Worm (Caenorhabditis elegans) whole organism, mixed stage, embryonic: ENCODE measurements around the gene T03F6.3.

ENCODE experiments used
- M03D4.4 ChIP-seq: sonication (generic microtip); optimal IDR thresholded peaks from 2 replicates; lab custom pipeline; 2017; ENCODE audit warnings: mild to moderate bottlenecking, missing genetic modification characterization, missing compliant biosample characterization
- blmp-1 ChIP-seq: fragments of 150-350 bp; optimal IDR thresholded peaks from 2 replicates; lab custom pipeline; 2014; ENCODE audit warnings: missing biosample characterization, missing genetic modification characterization
- ceh-43 ChIP-seq: fragments of 200-800 bp; sonication (Bioruptor generic); optimal IDR thresholded peaks from 2 replicates; lab custom pipeline; 2018; ENCODE audit warnings: mild to moderate bottlenecking, missing genetic modification characterization, moderate library complexity, missing compliant biosample characterization
- ces-1 ChIP-seq: fragments of 150-350 bp; optimal IDR thresholded peaks from 2 replicates; lab custom pipeline; 2014; ENCODE audit warnings: missing biosample characterization, missing genetic modification reagents, missing genetic modification characterization
- drap-1 ChIP-seq: fragments of 200-800 bp; sonication (Bioruptor generic); optimal IDR thresholded peaks from 3 replicates; lab custom pipeline; 2018; ENCODE audit warnings: mild to moderate bottlenecking, missing genetic modification characterization, missing compliant biosample characterization
- lin-13 ChIP-seq: fragments of 150-350 bp; optimal IDR thresholded peaks from 2 replicates; lab custom pipeline; 2014; ENCODE audit warnings: missing biosample characterization, missing genetic modification characterization
- nhr-12 ChIP-seq: fragments of 150-350 bp; optimal IDR thresholded peaks from 2 replicates; lab custom pipeline; 2014; ENCODE audit warnings: missing biosample characterization, missing genetic modification characterization
- nhr-2 ChIP-seq: fragments of 150-350 bp; optimal IDR thresholded peaks from 2 replicates; lab custom pipeline; 2014; ENCODE audit warnings: missing biosample characterization, missing genetic modification characterization
- nhr-28 ChIP-seq: fragments of 150-350 bp; optimal IDR thresholded peaks from 2 replicates; lab custom pipeline; 2014; ENCODE audit warnings: missing biosample characterization, missing genetic modification characterization
- nhr-76 ChIP-seq: sonication (generic microtip); optimal IDR thresholded peaks from 2 replicates; lab custom pipeline; 2017; ENCODE audit warnings: missing biosample characterization, missing genetic modification characterization
- pha-4 ChIP-seq: fragments of 150-350 bp; optimal IDR thresholded peaks from 2 replicates; lab custom pipeline; 2018; ENCODE audit warnings: missing biosample characterization, missing genetic modification reagents, missing genetic modification characterization
- snpc-4 ChIP-seq: fragments of 150-350 bp; optimal IDR thresholded peaks from 2 replicates; lab custom pipeline; 2014; ENCODE audit warnings: missing biosample characterization, missing genetic modification characterization

ce11 chrIII:13423414-13423813, 34.2 kb downstream of the T03F6.3 start, which contains the start of gene exo-1:
- no peak for TF ChIP-seq snpc-4 (tag; lab: Kevin White, UChicago)
- TF ChIP-seq nhr-12 (tag; lab: Kevin White, UChicago), result no peak
- no peak for TF ChIP-seq pha-4 (tag; lab: Kevin White, UChicago)
- no peak for TF ChIP-seq nhr-2 (tag; lab: Kevin White, UChicago)
- no peak for TF ChIP-seq lin-13 (tag; lab: Kevin White, UChicago)
- TF ChIP-seq nhr-28, result no peak
- no peak for TF ChIP-seq ces-1 (GFP tag; lab: Kevin White, UChicago)
- no peak for TF ChIP-seq blmp-1 (tag; lab: Kevin White, UChicago)
- no peak for TF ChIP-seq nhr-76 (tag; lab: Kevin White, UChicago)
- no peak for TF ChIP-seq drap-1 (GFP tag; lab: Kevin White, UChicago)
- TF ChIP-seq M03D4.4 (tag; lab: Kevin White, UChicago), result no peak
- no peak for TF ChIP-seq ceh-43 (GFP tag; lab: Kevin White, UChicago)
